Fruit fly (Drosophila melanogaster) whole organism, embryonic: ENCODE measurements around the gene CG2794.
A peak's percentile ranks its signal among the peaks of the same experiment; 100 is the strongest.

ENCODE experiments used
- CG10462 ChIP-seq: fragments of 200-800 bp; sonication (Bioruptor generic); optimal IDR thresholded peaks from 2 replicates; lab custom pipeline; 2016; ENCODE audit warnings: missing biosample characterization, missing genetic modification characterization
- CG11093 ChIP-seq: fragments of 200-800 bp; sonication (Bioruptor generic); IDR thresholded peaks from 3 replicates; pipeline ENCODE4 v1.3.6; 2022; ENCODE audit warnings: missing biosample characterization, missing genetic modification characterization
- CG12391 ChIP-seq: fragments of 200-800 bp; sonication (Bioruptor generic); optimal IDR thresholded peaks from 3 replicates; lab custom pipeline; 2018; ENCODE audit warnings: missing biosample characterization, mild to moderate bottlenecking, missing genetic modification characterization, moderate library complexity
- CG13123 ChIP-seq: fragments of 200-800 bp; sonication (Bioruptor generic); optimal IDR thresholded peaks from 2 replicates; lab custom pipeline; 2016; ENCODE audit warnings: missing biosample characterization, missing genetic modification characterization
- CG14860 ChIP-seq: fragments of 200-800 bp; sonication (Bioruptor generic); IDR thresholded peaks from 3 replicates; pipeline ENCODE4 v1.3.6; 2022; ENCODE audit warnings: missing biosample characterization, missing genetic modification characterization; ENCODE audit not compliant: partially characterized antibody
- CG15514 ChIP-seq: fragments of 200-800 bp; sonication (Bioruptor generic); optimal IDR thresholded peaks from 3 replicates; lab custom pipeline; 2017; ENCODE audit warnings: missing biosample characterization, missing genetic modification characterization, mild to moderate bottlenecking, moderate library complexity, missing genetic modification reagents
- CG16815 ChIP-seq: fragments of 200-800 bp; sonication (Bioruptor generic); optimal IDR thresholded peaks from 3 replicates; lab custom pipeline; 2017; ENCODE audit warnings: missing biosample characterization, mild to moderate bottlenecking, missing genetic modification characterization
- CG16863 ChIP-seq: fragments of 200-800 bp; sonication (Bioruptor generic); optimal IDR thresholded peaks from 3 replicates; lab custom pipeline; 2016; ENCODE audit warnings: missing biosample characterization, missing genetic modification characterization
- CG17359 ChIP-seq: fragments of 200-800 bp; sonication (Bioruptor generic); optimal IDR thresholded peaks from 3 replicates; lab custom pipeline; 2018; ENCODE audit warnings: missing biosample characterization, mild to moderate bottlenecking, missing genetic modification characterization, moderate library complexity
- CG18764 ChIP-seq: fragments of 200-800 bp; sonication (Bioruptor generic); optimal IDR thresholded peaks from 3 replicates; lab custom pipeline; 2016; ENCODE audit warnings: missing biosample characterization, missing genetic modification characterization
- CG3065 ChIP-seq: fragments of 200-800 bp; sonication (Bioruptor generic); optimal IDR thresholded peaks from 2 replicates; lab custom pipeline; 2016; ENCODE audit warnings: missing biosample characterization, missing genetic modification characterization
- CG34224 ChIP-seq: fragments of 200-800 bp; sonication (Bioruptor generic); IDR thresholded peaks from 3 replicates; pipeline ENCODE4 v1.3.6; 2022; ENCODE audit warnings: missing biosample characterization, missing genetic modification characterization; ENCODE audit not compliant: partially characterized antibody
- CG34422 ChIP-seq: fragments of 200-800 bp; sonication (Bioruptor generic); IDR thresholded peaks from 3 replicates; pipeline ENCODE4 v1.3.6; 2022; ENCODE audit warnings: missing biosample characterization, missing genetic modification characterization
- CG3995 ChIP-seq: fragments of 200-800 bp; sonication (Bioruptor generic); optimal IDR thresholded peaks from 3 replicates; lab custom pipeline; 2016; ENCODE audit warnings: missing biosample characterization, missing genetic modification characterization
- CG7372 ChIP-seq: fragments of 200-800 bp; sonication (Bioruptor generic); IDR thresholded peaks from 2 replicates; pipeline ENCODE4 v1.3.6; 2022; ENCODE audit warnings: missing biosample characterization, missing genetic modification characterization
- CG7928 ChIP-seq: fragments of 200-800 bp; sonication (Bioruptor generic); optimal IDR thresholded peaks from 2 replicates; lab custom pipeline; 2017; ENCODE audit warnings: missing biosample characterization, mild to moderate bottlenecking, missing genetic modification characterization
- CG8290 ChIP-seq, 3 experiments: fragments of 200-800 bp; sonication (Bioruptor generic); optimal IDR thresholded peaks; 2 replicates each; lab custom pipeline; 2016 to 2019; ENCODE audit warnings: missing biosample characterization in 3 of 3, missing genetic modification characterization in 3 of 3, mild to moderate bottlenecking in 2 of 3, moderate library complexity in 1 of 3
- CG8388 ChIP-seq: fragments of 200-800 bp; sonication (Bioruptor generic); optimal IDR thresholded peaks from 2 replicates; lab custom pipeline; 2019; ENCODE audit warnings: missing biosample characterization, mild to moderate bottlenecking, missing genetic modification characterization, moderate library complexity
- CG8478 ChIP-seq: fragments of >200 bp; optimal IDR thresholded peaks from 2 replicates; lab custom pipeline; 2018
- Deaf1 ChIP-seq: fragments of 200-800 bp; optimal IDR thresholded peaks from 3 replicates; lab custom pipeline; 2019; ENCODE audit warnings: missing biosample characterization, mild to moderate bottlenecking, missing genetic modification characterization, moderate library complexity
- Dref ChIP-seq: fragments of 200-800 bp; sonication (Bioruptor generic); IDR thresholded peaks from 2 replicates; pipeline ENCODE4 v1.3.6; 2022; ENCODE audit warnings: missing biosample characterization, missing genetic modification characterization
- Drgx ChIP-seq: fragments of 200-800 bp; sonication (Bioruptor generic); IDR thresholded peaks from 2 replicates; pipeline ENCODE4 v1.3.6; 2022; ENCODE audit warnings: missing biosample characterization, missing genetic modification characterization
- HLHmδ ChIP-seq: fragments of 200-800 bp; sonication (Bioruptor generic); optimal IDR thresholded peaks from 2 replicates; lab custom pipeline; 2018; ENCODE audit warnings: missing biosample characterization, mild to moderate bottlenecking, missing genetic modification characterization, moderate library complexity
- HmgZ ChIP-seq: fragments of 200-800 bp; sonication (Bioruptor generic); optimal IDR thresholded peaks from 2 replicates; lab custom pipeline; 2018; ENCODE audit warnings: missing biosample characterization, mild to moderate bottlenecking, missing genetic modification characterization
- MBD-R2 ChIP-seq: fragments of 200-800 bp; sonication (Bioruptor generic); IDR thresholded peaks from 2 replicates; pipeline ENCODE4 v1.3.6; 2022; ENCODE audit warnings: missing biosample characterization, missing genetic modification characterization
- MTF-1 ChIP-seq: fragments of 200-800 bp; sonication (Bioruptor generic); optimal IDR thresholded peaks from 2 replicates; lab custom pipeline; 2018; ENCODE audit warnings: missing biosample characterization, mild to moderate bottlenecking, missing genetic modification characterization, borderline replicate concordance
- Mad ChIP-seq: fragments of 200-800 bp; sonication (Bioruptor generic); optimal IDR thresholded peaks from 2 replicates; lab custom pipeline; 2016; ENCODE audit warnings: missing biosample characterization, missing genetic modification characterization
- Sry-β ChIP-seq: fragments of 200-800 bp; sonication (Bioruptor generic); optimal IDR thresholded peaks from 2 replicates; lab custom pipeline; 2018; ENCODE audit warnings: missing biosample characterization, mild to moderate bottlenecking, missing genetic modification characterization, moderate library complexity
- Xbp1 ChIP-seq: fragments of 200-800 bp; sonication (Bioruptor generic); optimal IDR thresholded peaks from 3 replicates; lab custom pipeline; 2016; ENCODE audit warnings: missing biosample characterization, mild to moderate bottlenecking, missing genetic modification characterization
- amos ChIP-seq: fragments of 200-800 bp; sonication (Bioruptor generic); IDR thresholded peaks from 2 replicates; pipeline ENCODE4 v1.3.6; 2022; ENCODE audit warnings: missing biosample characterization, missing genetic modification characterization; ENCODE audit not compliant: partially characterized antibody
- btn ChIP-seq: fragments of 200-800 bp; sonication (Bioruptor generic); optimal IDR thresholded peaks from 2 replicates; lab custom pipeline; 2016; ENCODE audit warnings: missing biosample characterization, missing genetic modification characterization
- cad ChIP-seq: fragments of >200 bp; optimal IDR thresholded peaks from 2 replicates; lab custom pipeline; 2017; ENCODE audit warnings: missing biosample characterization, missing genetic modification characterization
- chinmo ChIP-seq: fragments of 200-800 bp; sonication (Bioruptor generic); IDR thresholded peaks from 4 replicates; pipeline ENCODE4 v1.3.6; 2022; ENCODE audit warnings: missing biosample characterization, missing genetic modification characterization; ENCODE audit not compliant: partially characterized antibody
- emc ChIP-seq: fragments of 200-800 bp; sonication (Bioruptor generic); optimal IDR thresholded peaks from 2 replicates; lab custom pipeline; 2016; ENCODE audit warnings: missing biosample characterization, missing genetic modification characterization
- en ChIP-seq: fragments of 200-800 bp; sonication (Bioruptor generic); optimal IDR thresholded peaks from 2 replicates; lab custom pipeline; 2016; ENCODE audit warnings: missing biosample characterization, missing genetic modification characterization
- grn ChIP-seq: fragments of 200-800 bp; sonication (Bioruptor generic); optimal IDR thresholded peaks from 3 replicates; lab custom pipeline; 2017; ENCODE audit warnings: missing biosample characterization, missing genetic modification characterization
- inv ChIP-seq: fragments of 200-800 bp; sonication (Bioruptor generic); IDR thresholded peaks from 2 replicates; pipeline ENCODE4 v1.3.6; 2022; ENCODE audit warnings: missing biosample characterization, missing genetic modification characterization; ENCODE audit not compliant: partially characterized antibody
- jigr1 ChIP-seq: fragments of 200-800 bp; sonication (Bioruptor generic); IDR thresholded peaks from 3 replicates; pipeline ENCODE4 v1.3.6; 2022; ENCODE audit warnings: missing biosample characterization, missing genetic modification characterization
- lilli ChIP-seq: fragments of 200-800 bp; sonication (Bioruptor generic); optimal IDR thresholded peaks from 3 replicates; lab custom pipeline; 2016; ENCODE audit warnings: missing biosample characterization, missing genetic modification characterization
- mam ChIP-seq: fragments of 200-800 bp; sonication (Bioruptor generic); optimal IDR thresholded peaks from 3 replicates; lab custom pipeline; 2016; ENCODE audit warnings: missing biosample characterization, missing genetic modification characterization
- mld ChIP-seq: fragments of 200-800 bp; sonication (Bioruptor generic); IDR thresholded peaks from 3 replicates; pipeline ENCODE4 v1.3.6; 2022; ENCODE audit warnings: missing biosample characterization, missing genetic modification characterization; ENCODE audit not compliant: partially characterized antibody
- nau ChIP-seq: fragments of 200-800 bp; sonication (Bioruptor generic); optimal IDR thresholded peaks from 3 replicates; lab custom pipeline; 2017; ENCODE audit warnings: missing biosample characterization, mild to moderate bottlenecking, missing genetic modification characterization, missing genetic modification reagents
- nom ChIP-seq: fragments of 200-800 bp; sonication (Bioruptor generic); optimal IDR thresholded peaks from 2 replicates; lab custom pipeline; 2017; ENCODE audit warnings: missing biosample characterization, missing genetic modification characterization, mild to moderate bottlenecking, moderate library complexity, missing genetic modification reagents
- onecut ChIP-seq: fragments of 200-800 bp; sonication (Bioruptor generic); IDR thresholded peaks from 2 replicates; pipeline ENCODE4 v1.3.6; 2022; ENCODE audit warnings: missing biosample characterization, missing genetic modification characterization
- pum ChIP-seq: fragments of 200-800 bp; sonication (Bioruptor generic); optimal IDR thresholded peaks from 2 replicates; lab custom pipeline; 2016; ENCODE audit warnings: missing biosample characterization, missing genetic modification characterization
- sd ChIP-seq: fragments of 200-800 bp; sonication (Bioruptor generic); optimal IDR thresholded peaks from 3 replicates; lab custom pipeline; 2018; ENCODE audit warnings: missing biosample characterization, mild to moderate bottlenecking, missing genetic modification characterization, moderate library complexity
- sens-2 ChIP-seq: fragments of 200-800 bp; sonication (Bioruptor generic); IDR thresholded peaks from 2 replicates; pipeline ENCODE4 v1.3.6; 2022; ENCODE audit warnings: missing biosample characterization, missing genetic modification characterization
- tin ChIP-seq: fragments of 200-800 bp; sonication (Bioruptor generic); optimal IDR thresholded peaks from 3 replicates; lab custom pipeline; 2016; ENCODE audit warnings: missing biosample characterization, missing genetic modification characterization
- wor ChIP-seq: fragments of 200-800 bp; sonication (Bioruptor generic); IDR thresholded peaks from 2 replicates; pipeline ENCODE4 v1.3.6; 2022; ENCODE audit warnings: missing biosample characterization, missing genetic modification characterization
- z ChIP-seq: fragments of 200-800 bp; sonication (Bioruptor generic); IDR thresholded peaks from 3 replicates; pipeline ENCODE4 v1.3.6; 2022; ENCODE audit warnings: missing biosample characterization, missing genetic modification characterization
- zen ChIP-seq: fragments of 200-800 bp; sonication (Bioruptor generic); optimal IDR thresholded peaks from 3 replicates; lab custom pipeline; 2018; ENCODE audit warnings: missing biosample characterization, mild to moderate bottlenecking, missing genetic modification characterization, moderate library complexity

Gene CG2794

dm6 chr2L:559311-559710, 4.7 kb upstream of the CG2794 start, which contains the start of gene Tspo:
Gene Tspo, plus strand, starts transcription at chr2L:559612.
- TF ChIP-seq CG17359 (tag; lab: Kevin White, UChicago) (no peak), Mad (GFP tag; lab: Kevin White, UChicago) (no peak), CG14860 (no peak), Drgx (GFP tag; lab: Robert Waterston, UW) (no peak), CG16863 (no peak), CG7928 (GFP tag; lab: Kevin White, UChicago) (no peak), HmgZ (tag; lab: Kevin White, UChicago) (peak; percentile 44), CG16815 (GFP tag; lab: Kevin White, UChicago) (no peak), lilli (no peak), Dref (GFP tag; lab: Robert Waterston, UW) (peak; percentile 19; the same call in 1 of the 2 replicates), MBD-R2 (peak; percentile 66), onecut (no peak), mam (no peak), jigr1 (GFP tag; lab: Robert Waterston, UW) (no peak), nom (GFP tag; lab: Kevin White, UChicago) (peak; percentile 52), mld (GFP tag; lab: Robert Waterston, UW) (no peak), Sry-β (peak; percentile 91), grn (GFP tag; lab: Kevin White, UChicago) (no peak), CG15514 (GFP tag; lab: Kevin White, UChicago) (peak; percentile 9), CG8290 (GFP tag; optimal IDR thresholded peaks at IDR 0.05; lab: Kevin White, UChicago) (no peak), CG8290 (tag; optimal IDR thresholded peaks at IDR 0.05; lab: Kevin White, UChicago) (peak in 1 of 2 experiments; percentile 43), CG34422 (peak; percentile 13; the same call in 1 of the 3 replicates), pum (GFP tag; lab: Kevin White, UChicago) (no peak), CG3065 (GFP tag; lab: Kevin White, UChicago) (no peak), CG11093 (GFP tag; lab: Robert Waterston, UW) (no peak), CG18764 (GFP tag; lab: Kevin White, UChicago) (no peak), tin (no peak), CG13123 (no peak), wor (no peak), inv (no peak), CG12391 (tag; lab: Kevin White, UChicago) (peak; percentile 11), sd (tag; lab: Kevin White, UChicago) (peak; percentile 80), amos (peak; percentile 14; the same call in 1 of the 2 replicates), btn (GFP tag; lab: Kevin White, UChicago) (no peak), cad (GFP tag; lab: Kevin White, UChicago) (no peak), CG10462 (GFP tag; lab: Kevin White, UChicago) (no peak), z (no peak), CG34224 (no peak), nau (no peak), CG8478 (peak; percentile 35), CG3995 (GFP tag; lab: Kevin White, UChicago) (peak; percentile 92), emc (GFP tag; lab: Kevin White, UChicago) (no peak), zen (tag; lab: Kevin White, UChicago) (no peak), MTF-1 (GFP tag; lab: Kevin White, UChicago) (no peak), chinmo (GFP tag; lab: Robert Waterston, UW) (peak; percentile 81; the same call in 1 of the 4 replicates), CG8388 (GFP tag; lab: Kevin White, UChicago) (peak; percentile 45), HLHmδ (GFP tag; lab: Kevin White, UChicago) (no peak), Deaf1 (tag; lab: Kevin White, UChicago) (no peak), en (GFP tag; lab: Kevin White, UChicago) (no peak), CG7372 (0 out of 2 replicates have a peak, but pooled peaks have one; percentile 31), sens-2 (peak; percentile 29; the same call in 1 of the 2 replicates), Xbp1 (GFP tag; lab: Kevin White, UChicago) (no peak)
